Fruit fly (Drosophila melanogaster) whole organism, embryonic: ENCODE measurements around the gene Cpsf5.

Experiments used
- CG10267 ChIP-seq: fragments of 200-800 bp; sonication (Bioruptor generic); optimal IDR thresholded peaks from 2 replicates; lab custom pipeline; 2018; ENCODE audit warnings: missing biosample characterization, mild to moderate bottlenecking, missing genetic modification characterization, moderate library complexity
- CG11504 ChIP-seq: fragments of 200-800 bp; sonication (Bioruptor generic); optimal IDR thresholded peaks from 3 replicates; lab custom pipeline; 2019; ENCODE audit warnings: missing biosample characterization, mild to moderate bottlenecking, missing genetic modification characterization, moderate library complexity
- CG12942 ChIP-seq: fragments of 200-800 bp; sonication (Bioruptor generic); optimal IDR thresholded peaks from 3 replicates; lab custom pipeline; 2016; ENCODE audit warnings: missing biosample characterization, missing genetic modification characterization
- CG14667 ChIP-seq: fragments of 200-800 bp; sonication (Bioruptor generic); IDR thresholded peaks from 2 replicates; pipeline ENCODE4 v1.3.6; 2022; ENCODE audit warnings: missing biosample characterization, missing genetic modification characterization
- CG15479 ChIP-seq: fragments of 200-800 bp; sonication (Bioruptor generic); optimal IDR thresholded peaks from 3 replicates; lab custom pipeline; 2019; ENCODE audit warnings: missing biosample characterization, mild to moderate bottlenecking, missing genetic modification characterization, moderate library complexity
- CG16815 ChIP-seq: fragments of 200-800 bp; sonication (Bioruptor generic); optimal IDR thresholded peaks from 3 replicates; lab custom pipeline; 2017; ENCODE audit warnings: missing biosample characterization, mild to moderate bottlenecking, missing genetic modification characterization
- CG31441 ChIP-seq: fragments of 200-800 bp; sonication (Bioruptor generic); IDR thresholded peaks from 2 replicates; pipeline ENCODE4 v1.3.6; 2022; ENCODE audit warnings: missing biosample characterization, missing genetic modification characterization
- CG34376 ChIP-seq: fragments of 200-800 bp; sonication (Bioruptor generic); optimal IDR thresholded peaks from 2 replicates; lab custom pipeline; 2018; ENCODE audit warnings: missing biosample characterization, mild to moderate bottlenecking, missing genetic modification characterization
- CG4360 ChIP-seq: fragments of 200-800 bp; sonication (Bioruptor generic); IDR thresholded peaks from 2 replicates; pipeline ENCODE4 v1.3.6; 2022; ENCODE audit warnings: missing biosample characterization, missing genetic modification characterization
- CG5180 ChIP-seq: fragments of 200-800 bp; sonication (Bioruptor generic); optimal IDR thresholded peaks from 3 replicates; lab custom pipeline; 2017; ENCODE audit warnings: missing biosample characterization, missing genetic modification characterization, mild to moderate bottlenecking, moderate library complexity, missing genetic modification reagents
- CG6175 ChIP-seq: fragments of 200-800 bp; sonication (Bioruptor generic); IDR thresholded peaks from 3 replicates; pipeline ENCODE4 v1.3.6; 2022; ENCODE audit warnings: missing biosample characterization, missing genetic modification characterization
- CG6765 ChIP-seq: fragments of 200-800 bp; sonication (Bioruptor generic); optimal IDR thresholded peaks from 3 replicates; lab custom pipeline; 2017; ENCODE audit warnings: missing biosample characterization, mild to moderate bottlenecking, missing genetic modification characterization
- CG6791 ChIP-seq: fragments of 200-800 bp; sonication (Bioruptor generic); IDR thresholded peaks from 3 replicates; pipeline ENCODE4 v1.3.6; 2022; ENCODE audit warnings: missing biosample characterization, missing genetic modification characterization; ENCODE audit not compliant: partially characterized antibody
- CG9817 ChIP-seq: fragments of 200-800 bp; sonication (Bioruptor generic); optimal IDR thresholded peaks from 2 replicates; lab custom pipeline; 2018; ENCODE audit warnings: missing biosample characterization, mild to moderate bottlenecking, missing genetic modification characterization, moderate library complexity
- Chrac-16 ChIP-seq: fragments of 200-800 bp; sonication (Bioruptor generic); optimal IDR thresholded peaks from 3 replicates; lab custom pipeline; 2016; ENCODE audit warnings: missing biosample characterization, missing genetic modification characterization
- Deaf1 ChIP-seq: fragments of 200-800 bp; optimal IDR thresholded peaks from 3 replicates; lab custom pipeline; 2019; ENCODE audit warnings: missing biosample characterization, mild to moderate bottlenecking, missing genetic modification characterization, moderate library complexity
- Dfd ChIP-seq, 2 experiments: fragments of >200 bp; optimal IDR thresholded peaks; 2 replicates each; lab custom pipeline; 2017; ENCODE audit warnings: missing biosample characterization in 2 of 2, missing genetic modification characterization in 2 of 2
- Eip74EF ChIP-seq, 2 experiments: fragments of 200-800 bp in 1 of 2; fragments of >200 bp in 1 of 2; sonication (Bioruptor generic) in 1 of 2; optimal IDR thresholded peaks; 2 replicates each; lab custom pipeline; 2017 to 2019; ENCODE audit warnings: missing biosample characterization in 2 of 2, missing genetic modification characterization in 2 of 2, mild to moderate bottlenecking in 1 of 2, moderate library complexity in 1 of 2
- Fer2 ChIP-seq: fragments of 200-800 bp; sonication (Bioruptor generic); optimal IDR thresholded peaks from 2 replicates; lab custom pipeline; 2018; ENCODE audit warnings: missing biosample characterization, mild to moderate bottlenecking, missing genetic modification characterization, moderate library complexity
- Hr51 ChIP-seq, 2 experiments: fragments of 200-800 bp; sonication (Bioruptor generic); optimal IDR thresholded peaks; 2 replicates in 1 of 2; 3 replicates in 1 of 2; lab custom pipeline; 2016 to 2018; ENCODE audit warnings: missing biosample characterization in 2 of 2, missing genetic modification characterization in 2 of 2, mild to moderate bottlenecking in 1 of 2, moderate library complexity in 1 of 2
- Lhr ChIP-seq: fragments of 200-800 bp; sonication (Bioruptor generic); optimal IDR thresholded peaks from 3 replicates; lab custom pipeline; 2017; ENCODE audit warnings: mild to moderate bottlenecking, missing biosample characterization, missing genetic modification reagents, missing genetic modification characterization
- Rfx ChIP-seq: fragments of 200-800 bp; sonication (Bioruptor generic); IDR thresholded peaks from 2 replicates; pipeline ENCODE4 v1.3.6; 2022; ENCODE audit warnings: missing biosample characterization, missing genetic modification characterization
- Sry-δ ChIP-seq: fragments of 200-800 bp; sonication (Bioruptor generic); optimal IDR thresholded peaks from 2 replicates; lab custom pipeline; 2016; ENCODE audit warnings: missing biosample characterization, missing genetic modification characterization
- Stat92E ChIP-seq, 3 experiments: fragments of >200 bp in 2 of 3; fragments of 200-800 bp in 1 of 3; sonication (Bioruptor generic) in 1 of 3; optimal IDR thresholded peaks; 2 replicates each; lab custom pipeline; 2017 to 2019; ENCODE audit warnings: missing biosample characterization in 3 of 3, missing genetic modification characterization in 3 of 3, mild to moderate bottlenecking in 1 of 3, moderate library complexity in 1 of 3
- Trl ChIP-seq, 3 experiments: fragments of >200 bp in 2 of 3; fragments of 200-800 bp in 1 of 3; sonication (Bioruptor generic) in 1 of 3; optimal IDR thresholded peaks; 2 replicates in 1 of 3; 3 replicates in 2 of 3; lab custom pipeline; 2016 to 2017; ENCODE audit warnings: missing biosample characterization in 1 of 3, missing genetic modification characterization in 1 of 3
- Usf ChIP-seq: fragments of 200-800 bp; sonication (Bioruptor generic); optimal IDR thresholded peaks from 2 replicates; lab custom pipeline; 2017; ENCODE audit warnings: missing genotype, missing biosample characterization, missing genetic modification characterization
- Xbp1 ChIP-seq: fragments of 200-800 bp; sonication (Bioruptor generic); optimal IDR thresholded peaks from 3 replicates; lab custom pipeline; 2016; ENCODE audit warnings: missing biosample characterization, mild to moderate bottlenecking, missing genetic modification characterization
- ap ChIP-seq: fragments of 200-800 bp; sonication (Bioruptor generic); IDR thresholded peaks from 2 replicates; pipeline ENCODE4 v1.3.6; 2022; ENCODE audit warnings: missing biosample characterization, missing genetic modification characterization
- az2 ChIP-seq: fragments of 200-800 bp; sonication (Bioruptor generic); optimal IDR thresholded peaks from 3 replicates; lab custom pipeline; 2016; ENCODE audit warnings: missing biosample characterization, missing genetic modification characterization
- br ChIP-seq: fragments of >200 bp; optimal IDR thresholded peaks from 2 replicates; lab custom pipeline; 2017
- btn ChIP-seq: fragments of 200-800 bp; sonication (Bioruptor generic); optimal IDR thresholded peaks from 2 replicates; lab custom pipeline; 2016; ENCODE audit warnings: missing biosample characterization, missing genetic modification characterization
- corto ChIP-seq: fragments of 200-800 bp; sonication (Bioruptor generic); optimal IDR thresholded peaks from 2 replicates; lab custom pipeline; 2016; ENCODE audit warnings: missing biosample characterization, mild to moderate bottlenecking, missing genetic modification characterization, moderate library complexity
- crol ChIP-seq: fragments of 200-800 bp; sonication (Bioruptor generic); IDR thresholded peaks from 2 replicates; pipeline ENCODE4 v1.3.6; 2022; ENCODE audit warnings: missing biosample characterization, missing genetic modification characterization
- emc ChIP-seq: fragments of 200-800 bp; sonication (Bioruptor generic); optimal IDR thresholded peaks from 2 replicates; lab custom pipeline; 2016; ENCODE audit warnings: missing biosample characterization, missing genetic modification characterization
- ewg ChIP-seq: fragments of 200-800 bp; sonication (Bioruptor generic); optimal IDR thresholded peaks from 3 replicates; lab custom pipeline; 2017; ENCODE audit warnings: mild to moderate bottlenecking, missing biosample characterization, missing genetic modification reagents, missing genetic modification characterization
- eyg ChIP-seq: fragments of 200-800 bp; sonication (Bioruptor generic); optimal IDR thresholded peaks from 3 replicates; lab custom pipeline; 2016; ENCODE audit warnings: missing biosample characterization, missing genetic modification characterization
- hbn ChIP-seq: fragments of 200-800 bp; sonication (Bioruptor generic); IDR thresholded peaks from 2 replicates; pipeline ENCODE4 v1.3.6; 2022; ENCODE audit warnings: missing biosample characterization, missing genetic modification characterization; ENCODE audit not compliant: partially characterized antibody
- inv ChIP-seq: fragments of 200-800 bp; sonication (Bioruptor generic); IDR thresholded peaks from 2 replicates; pipeline ENCODE4 v1.3.6; 2022; ENCODE audit warnings: missing biosample characterization, missing genetic modification characterization; ENCODE audit not compliant: partially characterized antibody
- kni ChIP-seq: fragments of 200-800 bp; sonication (Bioruptor generic); optimal IDR thresholded peaks from 3 replicates; lab custom pipeline; 2017; ENCODE audit warnings: mild to moderate bottlenecking, missing biosample characterization, missing genetic modification reagents, missing genetic modification characterization
- mam ChIP-seq: fragments of 200-800 bp; sonication (Bioruptor generic); optimal IDR thresholded peaks from 3 replicates; lab custom pipeline; 2016; ENCODE audit warnings: missing biosample characterization, missing genetic modification characterization
- nom ChIP-seq: fragments of 200-800 bp; sonication (Bioruptor generic); optimal IDR thresholded peaks from 2 replicates; lab custom pipeline; 2017; ENCODE audit warnings: missing biosample characterization, missing genetic modification characterization, mild to moderate bottlenecking, moderate library complexity, missing genetic modification reagents
- pho ChIP-seq: fragments of 200-800 bp; sonication (Bioruptor generic); optimal IDR thresholded peaks from 2 replicates; lab custom pipeline; 2016; ENCODE audit warnings: missing biosample characterization, missing genetic modification characterization
- pnt ChIP-seq: fragments of 200-800 bp; sonication (Bioruptor generic); optimal IDR thresholded peaks from 3 replicates; lab custom pipeline; 2016; ENCODE audit warnings: missing biosample characterization, missing genetic modification characterization
- salm ChIP-seq: fragments of 200-800 bp; sonication (Bioruptor generic); optimal IDR thresholded peaks from 2 replicates; lab custom pipeline; 2018; ENCODE audit warnings: missing biosample characterization, mild to moderate bottlenecking, missing genetic modification characterization
- sens ChIP-seq: fragments of 200-800 bp; sonication (Bioruptor generic); peaks from one replicate; lab custom pipeline; 2016; ENCODE audit warnings: missing biosample characterization, missing genetic modification characterization
- seq ChIP-seq: fragments of 200-800 bp; sonication (Bioruptor generic); IDR thresholded peaks from 2 replicates; pipeline ENCODE4 v1.3.6; 2022; ENCODE audit warnings: missing biosample characterization, missing genetic modification characterization
- ssp ChIP-seq: fragments of 200-800 bp; sonication (Bioruptor generic); IDR thresholded peaks from 2 replicates; pipeline ENCODE4 v1.3.6; 2022; ENCODE audit warnings: missing biosample characterization, missing genetic modification characterization
- trem ChIP-seq: fragments of 200-800 bp; optimal IDR thresholded peaks from 3 replicates; lab custom pipeline; 2019; ENCODE audit warnings: missing biosample characterization, mild to moderate bottlenecking, missing genetic modification characterization, moderate library complexity

Gene Cpsf5

DNA sequence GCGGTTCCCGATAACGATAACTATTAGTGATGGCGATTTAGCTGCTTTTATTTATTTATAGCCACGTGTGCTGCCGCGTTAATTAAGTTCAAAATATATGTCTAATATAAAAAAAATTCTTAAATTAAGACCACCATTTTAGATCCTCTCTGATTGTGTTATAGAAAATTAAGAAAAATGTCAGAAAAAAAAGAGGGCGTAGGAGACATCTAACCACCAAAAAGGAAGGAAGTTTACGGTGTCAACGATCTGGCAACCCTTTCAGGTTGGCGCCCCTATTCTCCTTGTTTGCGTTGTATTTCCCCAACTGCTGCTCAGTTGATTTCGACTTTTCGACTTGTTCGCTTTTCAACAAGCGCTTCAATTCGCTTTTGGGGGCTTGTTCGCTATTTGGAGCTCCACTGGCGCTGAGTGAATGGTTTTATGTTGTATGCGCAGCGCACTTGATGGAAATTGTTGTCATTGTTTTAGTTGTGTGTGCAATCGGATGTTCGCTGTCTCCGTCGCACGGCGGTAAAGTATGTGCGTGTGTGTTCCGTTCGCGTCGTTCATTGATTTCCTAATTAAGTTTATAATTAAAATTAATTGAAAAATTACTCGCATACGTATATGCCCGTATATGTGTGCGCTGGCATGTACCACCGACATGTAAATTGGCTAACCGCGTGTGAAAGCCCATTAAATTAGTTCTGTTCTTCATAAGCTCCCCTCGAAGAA, 50.1 kb downstream of the Cpsf5 start, which contains the start of the genes CG3434 and CG44838 (continued):
- TF ChIP-seq CG34376 (peak; percentile 70), Lhr (peak; percentile 70), Chrac-16 (GFP tag; lab: Kevin White, UChicago) (peak; percentile 84), CG16815 (GFP tag; lab: Kevin White, UChicago) (peak; percentile 64), br (lab: Kevin White, UChicago) (no peak), pho (GFP tag; lab: Kevin White, UChicago) (peak; percentile 82), Sry-δ (peak; percentile 61), hbn (GFP tag; lab: Robert Waterston, UW) (no peak), crol (GFP tag; lab: Robert Waterston, UW) (no peak), corto (GFP tag; lab: Kevin White, UChicago) (peak; percentile 42), CG12942 (GFP tag; lab: Kevin White, UChicago) (peak; percentile 74), Usf (peak; percentile 57), ap (GFP tag; lab: Robert Waterston, UW) (peak; percentile 35; the same call in 1 of the 2 replicates), pnt (peak; percentile 53), Fer2 (tag; lab: Kevin White, UChicago) (peak; percentile 69), CG6765 (GFP tag; lab: Kevin White, UChicago) (peak; percentile 76), CG6175 (GFP tag; lab: Robert Waterston, UW) (peak; percentile 44; the same call in 1 of the 3 replicates), az2 (GFP tag; lab: Kevin White, UChicago) (peak; percentile 78), CG4360 (GFP tag; lab: Robert Waterston, UW) (0 out of 2 replicates have a peak, but pooled peaks have one; percentile 34), Xbp1 (GFP tag; lab: Kevin White, UChicago) (peak; percentile 88), Dfd (GFP tag; optimal IDR thresholded peaks at IDR 0.05; lab: Kevin White, UChicago) (no peak), CG15479 (GFP tag; lab: Kevin White, UChicago) (peak; percentile 19), Deaf1 (tag; lab: Kevin White, UChicago) (peak; percentile 58), salm (tag; lab: Kevin White, UChicago) (peak; percentile 37), eyg (GFP tag; lab: Kevin White, UChicago) (no peak), CG14667 (GFP tag; lab: Robert Waterston, UW) (peak; percentile 47; the same call in 1 of the 2 replicates), seq (GFP tag; lab: Robert Waterston, UW) (peak; percentile 55; the same call in 1 of the 2 replicates), trem (tag; lab: Kevin White, UChicago) (peak; percentile 84), nom (peak; percentile 51), CG5180 (GFP tag; lab: Kevin White, UChicago) (peak; percentile 87), mam (GFP tag; lab: Kevin White, UChicago) (peak; percentile 76), emc (GFP tag; lab: Kevin White, UChicago) (no peak), inv (no peak), Trl (optimal IDR thresholded peaks at IDR 0.05; lab: Kevin White, UChicago) (no peak), Trl (GFP tag; optimal IDR thresholded peaks at IDR 0.05; lab: Kevin White, UChicago) (peak; percentile 53), sens (peak; percentile 95), Eip74EF (GFP tag; optimal IDR thresholded peaks at IDR 0.05; lab: Kevin White, UChicago) (peak in 1 of 2 experiments; percentile 77), CG11504 (peak; percentile 79), ssp (GFP tag; lab: Robert Waterston, UW) (peak; percentile 82), ewg (GFP tag; lab: Kevin White, UChicago) (peak; percentile 69), Rfx (GFP tag; lab: Robert Waterston, UW) (peak; percentile 85), Stat92E (GFP tag; optimal IDR thresholded peaks at IDR 0.05; lab: Kevin White, UChicago) (peak in 1 of 3 experiments; percentile 54), CG6791 (GFP tag; lab: Robert Waterston, UW) (no peak), CG9817 (tag; lab: Kevin White, UChicago) (peak; percentile 74), CG10267 (peak; percentile 82), btn (peak; percentile 25), kni (peak; percentile 75), CG31441 (GFP tag; lab: Robert Waterston, UW) (peak; percentile 87), Hr51 (GFP tag; optimal IDR thresholded peaks at IDR 0.05; lab: Kevin White, UChicago) (peak; percentile 66 to 81)
